Fruit fly (Drosophila melanogaster): ENCODE measurements around the gene CG18599.

Gene CG18599

dm6 chr3R:18244171-18245043 lies 23.2 kb upstream of the CG18599 start (continued):
- TF ChIP-seq nau (GFP tag; optimal IDR thresholded peaks at IDR 0.05) (peak; percentile 28), Chrac-16 (GFP tag; optimal IDR thresholded peaks at IDR 0.05) (no peak), Optix (GFP tag; IDR thresholded peaks at IDR 0.05) (no peak; the same call in 2 of the 3 replicates), CrebB (tag; optimal IDR thresholded peaks at IDR 0.05) (no peak), CG16813 (GFP tag; IDR thresholded peaks at IDR 0.05; ENCODE audit: partially characterized antibody) (no peak), Awh (GFP tag; IDR thresholded peaks at IDR 0.05) (no peak), mam (GFP tag; optimal IDR thresholded peaks at IDR 0.05) (no peak), CG17829 (tag; optimal IDR thresholded peaks at IDR 0.05) (no peak), Tbp (GFP tag; optimal IDR thresholded peaks at IDR 0.05) (no peak), H15 (GFP tag; IDR thresholded peaks at IDR 0.05) (no peak), pros (GFP tag; optimal IDR thresholded peaks at IDR 0.05) (no peak), CG6689 (GFP tag; IDR thresholded peaks at IDR 0.05) (no peak), Camta (GFP tag; optimal IDR thresholded peaks at IDR 0.05) (no peak), schlank (tag; optimal IDR thresholded peaks at IDR 0.05) (no peak), pfk (GFP tag; optimal IDR thresholded peaks at IDR 0.05) (no peak), CG17186 (GFP tag; optimal IDR thresholded peaks at IDR 0.05) (no peak), CG12071 (GFP tag; optimal IDR thresholded peaks at IDR 0.05) (no peak), Dref (GFP tag; IDR thresholded peaks at IDR 0.05) (0 out of 2 replicates have a peak, but pooled peaks have one; percentile 13), dpn (GFP tag; optimal IDR thresholded peaks at IDR 0.05) (no peak), caup (GFP tag; optimal IDR thresholded peaks at IDR 0.05; ENCODE audit: severe bottlenecking) (no peak), hth (optimal IDR thresholded peaks at IDR 0.05) (no peak), fd102C (GFP tag; optimal IDR thresholded peaks at IDR 0.05) (no peak), Hey (tag; optimal IDR thresholded peaks at IDR 0.05) (no peak), hkb (optimal IDR thresholded peaks at IDR 0.05) (no peak), hkb (GFP tag; IDR thresholded peaks at IDR 0.05) (no peak), CG15073 (GFP tag; optimal IDR thresholded peaks at IDR 0.05) (no peak), CG14667 (GFP tag; IDR thresholded peaks at IDR 0.05) (no peak), cg (GFP tag; optimal IDR thresholded peaks at IDR 0.05) (peak; percentile 92), Gsc (GFP tag; IDR thresholded peaks at IDR 0.05) (no peak), fd64A (GFP tag; optimal IDR thresholded peaks at IDR 0.05) (no peak), sqz (GFP tag; optimal IDR thresholded peaks at IDR 0.05) (peak; percentile 48), Bteb2 (GFP tag; optimal IDR thresholded peaks at IDR 0.05) (no peak), CG12769 (tag; optimal IDR thresholded peaks at IDR 0.05) (peak; percentile 55), tx (GFP tag; optimal IDR thresholded peaks at IDR 0.05) (no peak), Hmr (GFP tag; optimal IDR thresholded peaks at IDR 0.05) (peak; percentile 42), CG4282 (GFP tag; optimal IDR thresholded peaks at IDR 0.05) (no peak), CG10209 (GFP tag; optimal IDR thresholded peaks at IDR 0.05) (peak; percentile 25), CG2120 (GFP tag; optimal IDR thresholded peaks at IDR 0.05) (peak; percentile 37), Myb (GFP tag; optimal IDR thresholded peaks at IDR 0.05) (no peak), CG15696 (tag; optimal IDR thresholded peaks at IDR 0.05) (no peak), CG12659 (GFP tag; optimal IDR thresholded peaks at IDR 0.05) (peak; percentile 17), Sin3A (optimal IDR thresholded peaks at IDR 0.05) (no peak), chn (GFP tag; optimal IDR thresholded peaks at IDR 0.05) (no peak), CG12299 (tag; optimal IDR thresholded peaks at IDR 0.05) (no peak), sens-2 (GFP tag; IDR thresholded peaks at IDR 0.05) (no peak), CG15011 (GFP tag; optimal IDR thresholded peaks at IDR 0.05) (no peak), CHES-1-like (GFP tag; optimal IDR thresholded peaks at IDR 0.05) (peak; percentile 12), CG3995 (GFP tag; optimal IDR thresholded peaks at IDR 0.05) (no peak), Vsx1 (GFP tag; optimal IDR thresholded peaks at IDR 0.05) (no peak), CG7839 (tag; optimal IDR thresholded peaks at IDR 0.05) (no peak)

Measured in whole organism, embryonic.